Fruit fly (Drosophila melanogaster): Measurements from ENCODE around the gene ATPsynbetaL.

The ATPsynbetaL gene

DNA sequence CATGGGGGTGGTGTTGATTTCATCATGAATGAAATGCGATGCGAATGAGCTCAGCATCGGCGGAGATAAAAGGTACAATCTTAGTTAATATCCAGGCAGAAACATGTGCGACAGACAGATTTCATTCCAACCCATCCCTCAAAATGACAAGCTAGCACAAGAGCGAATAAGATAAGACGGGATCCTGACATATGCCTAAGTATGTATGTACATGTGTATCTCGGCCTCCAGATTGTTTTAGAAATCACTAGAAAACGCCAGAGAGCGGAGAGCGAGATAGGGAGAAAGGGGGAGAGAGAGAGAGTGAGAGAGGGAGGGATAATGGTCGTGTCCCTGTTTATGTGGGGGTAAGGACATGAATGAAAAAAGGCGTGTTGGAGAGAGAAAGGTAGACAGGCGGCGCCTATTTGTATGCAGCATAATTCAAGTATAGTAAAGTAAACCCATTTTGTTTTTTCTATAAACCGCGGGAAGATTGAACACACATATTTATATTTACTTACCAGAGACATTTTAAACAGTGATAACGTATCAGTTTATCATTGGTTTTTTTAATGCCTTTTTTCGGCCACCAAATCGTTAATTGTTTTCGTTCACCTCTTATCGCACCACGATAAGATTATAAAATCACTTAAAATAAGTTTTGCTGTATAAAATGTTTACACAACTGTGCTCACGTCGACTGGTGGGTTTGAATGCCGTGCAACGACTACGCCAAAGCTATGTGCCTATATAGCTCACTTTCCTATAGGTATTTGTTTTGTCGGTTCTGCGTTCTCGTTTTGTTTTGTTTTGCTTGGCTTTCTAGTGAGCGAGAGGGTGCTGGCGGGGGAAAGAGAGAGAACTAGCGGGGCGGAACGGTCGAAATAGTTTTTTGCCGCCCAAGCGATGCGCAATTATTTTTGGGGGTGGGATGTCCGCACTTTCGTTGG, 47.4 kb upstream of the ATPsynbetaL start (continued):
- TF ChIP-seq CG11695 (GFP tag; IDR thresholded peaks at IDR 0.05) (peak; percentile 35; the same call in 1 of the 3 replicates), CG13624 (GFP tag; optimal IDR thresholded peaks at IDR 0.05) (peak; percentile 64), zen (tag; optimal IDR thresholded peaks at IDR 0.05) (peak; percentile 29), YL-1 (GFP tag; optimal IDR thresholded peaks at IDR 0.05) (peak; percentile 53), CG2120 (GFP tag; optimal IDR thresholded peaks at IDR 0.05) (no peak), Sry-δ (GFP tag; optimal IDR thresholded peaks at IDR 0.05) (no peak), Ada2b (GFP tag; IDR thresholded peaks at IDR 0.05) (0 out of 2 replicates have a peak, but pooled peaks have one; percentile 7), CG18599 (GFP tag; optimal IDR thresholded peaks at IDR 0.05) (peak; percentile 53), da (GFP tag; optimal IDR thresholded peaks at IDR 0.05) (no peak), bbx (GFP tag; IDR thresholded peaks at IDR 0.05; ENCODE audit: partially characterized antibody) (no peak; the same call in 1 of the 2 replicates), CG34376 (GFP tag; optimal IDR thresholded peaks at IDR 0.05) (peak; percentile 95), CG31365 (tag; optimal IDR thresholded peaks at IDR 0.05) (peak; percentile 37), Chrac-16 (GFP tag; optimal IDR thresholded peaks at IDR 0.05) (no peak), CG1233 (GFP tag; optimal IDR thresholded peaks at IDR 0.05) (peak; percentile 39), Fer3 (tag; optimal IDR thresholded peaks at IDR 0.05) (peak; percentile 51), Six4 (GFP tag; optimal IDR thresholded peaks at IDR 0.05) (no peak), CG9727 (GFP tag; optimal IDR thresholded peaks at IDR 0.05) (peak; percentile 44), CG2678 (tag; optimal IDR thresholded peaks at IDR 0.05) (peak; percentile 59), mld (GFP tag; IDR thresholded peaks at IDR 0.05; ENCODE audit: partially characterized antibody) (no peak), seq (GFP tag; IDR thresholded peaks at IDR 0.05) (peak; percentile 60; the same call in 1 of the 2 replicates), dmrt99B (tag; optimal IDR thresholded peaks at IDR 0.05) (peak; percentile 35), CG15696 (tag; optimal IDR thresholded peaks at IDR 0.05) (peak; percentile 51), Lim3 (GFP tag; IDR thresholded peaks at IDR 0.05) (peak; percentile 63; the same call in 1 of the 2 replicates), mirr (GFP tag; optimal IDR thresholded peaks at IDR 0.05) (peak; percentile 93), odd (GFP tag; optimal IDR thresholded peaks at IDR 0.05) (peak; percentile 63), CG13775 (GFP tag; optimal IDR thresholded peaks at IDR 0.05) (no peak), CG4360 (GFP tag; IDR thresholded peaks at IDR 0.05) (0 out of 2 replicates have a peak, but pooled peaks have one; percentile 13), Kr (GFP tag; optimal IDR thresholded peaks at IDR 0.05) (peak; percentile 82), Eip74EF (GFP tag; optimal IDR thresholded peaks at IDR 0.05) (peak in 1 of 2 experiments; percentile 52), CG7372 (GFP tag; IDR thresholded peaks at IDR 0.05) (no peak), Asciz (GFP tag; optimal IDR thresholded peaks at IDR 0.05) (peak; percentile 47), slp2 (GFP tag; optimal IDR thresholded peaks at IDR 0.05) (no peak), Xbp1 (GFP tag; optimal IDR thresholded peaks at IDR 0.05) (no peak), CG9215 (GFP tag; IDR thresholded peaks at IDR 0.05) (no peak), CG4854 (GFP tag; optimal IDR thresholded peaks at IDR 0.05) (no peak), HmgZ (tag; optimal IDR thresholded peaks at IDR 0.05) (peak; percentile 46), eyg (GFP tag; optimal IDR thresholded peaks at IDR 0.05) (peak; percentile 32), CG17912 (GFP tag; optimal IDR thresholded peaks at IDR 0.05) (peak; percentile 52), CG17361 (GFP tag; IDR thresholded peaks at IDR 0.05) (no peak), CG10543 (GFP tag; optimal IDR thresholded peaks at IDR 0.05) (peak; percentile 87), Hr3 (GFP tag; optimal IDR thresholded peaks at IDR 0.05) (no peak), gt (GFP tag; IDR thresholded peaks at IDR 0.05) (no peak), twi (tag; optimal IDR thresholded peaks at IDR 0.05) (peak; percentile 88), so (GFP tag; IDR thresholded peaks at IDR 0.05) (peak; percentile 8; the same call in 1 of the 3 replicates), B-H2 (GFP tag; optimal IDR thresholded peaks at IDR 0.05) (peak; percentile 63), CG15601 (tag; optimal IDR thresholded peaks at IDR 0.05) (peak; percentile 57), Optix (GFP tag; IDR thresholded peaks at IDR 0.05) (no peak), CG3995 (GFP tag; optimal IDR thresholded peaks at IDR 0.05) (no peak)

Measured in whole organism, embryonic.